Worm (Caenorhabditis elegans): Measurements from ENCODE around the gene crt-1.

crt-1 gene

DNA sequence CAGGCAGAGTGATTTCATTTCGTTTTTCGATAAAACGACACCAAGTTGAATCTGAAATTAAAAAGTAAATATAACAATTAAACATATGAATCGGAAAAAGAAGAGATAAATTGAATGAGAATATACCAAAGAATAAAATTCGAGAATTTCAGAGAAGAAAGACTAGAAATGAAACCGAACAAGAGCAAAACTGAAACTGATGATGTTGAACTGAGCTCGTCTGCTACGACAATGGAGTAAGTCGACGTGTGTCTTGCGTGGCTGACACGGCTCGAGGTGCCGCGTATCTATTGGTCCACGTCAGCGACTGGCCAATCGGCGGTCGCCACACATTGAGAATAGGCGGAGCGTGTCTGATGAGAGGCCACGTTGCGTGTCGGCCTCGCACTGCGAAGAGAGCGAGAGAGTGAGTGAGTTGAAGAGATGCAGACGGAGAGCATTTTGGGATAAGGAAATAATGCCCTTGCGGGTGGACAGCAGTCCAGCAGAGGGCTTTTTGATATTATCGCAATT lies at the start of gene crt-1:
Gene crt-1, minus strand, starts transcription at position 51 of the 513 bp plus-strand sequence.
- TF ChIP-seq set-16 (GFP tag; IDR thresholded peaks at IDR 0.05) = peak; percentile 91
- peak; percentile 70; the same call in 1 of the 2 replicates for TF ChIP-seq saeg-2 (GFP tag; IDR thresholded peaks at IDR 0.05)
- peak in 1 of 2 experiments; percentile 98 for TF ChIP-seq unc-62 (GFP tag; optimal IDR thresholded peaks at IDR 0.05 in 1 of 2)
- TF ChIP-seq unc-62 (tag; optimal IDR thresholded peaks at IDR 0.05) = no peak
- peak; percentile 86 for TF ChIP-seq nhr-42 (GFP tag; IDR thresholded peaks at IDR 0.05)
- peak; percentile 64 for TF ChIP-seq jun-1 (tag; optimal IDR thresholded peaks at IDR 0.05)
- no peak for TF ChIP-seq ZK546.5 (tag; optimal IDR thresholded peaks at IDR 0.05)
- TF ChIP-seq vab-7 (GFP tag; IDR thresholded peaks at IDR 0.05) = peak; percentile 49
- TF ChIP-seq dmd-6 (GFP tag; IDR thresholded peaks at IDR 0.05) = peak; percentile 96
- peak; percentile 88 for TF ChIP-seq lin-13 (GFP tag; optimal IDR thresholded peaks at IDR 0.05)
- peak; percentile 98 for TF ChIP-seq hlh-11 (tag; optimal IDR thresholded peaks at IDR 0.05)
- TF ChIP-seq nhr-11 (tag; optimal IDR thresholded peaks at IDR 0.05) = peak; percentile 88
- TF ChIP-seq mxl-3 (GFP tag; optimal IDR thresholded peaks at IDR 0.05) = peak; percentile 99
- peak; percentile 89 for TF ChIP-seq hlh-30 (tag; optimal IDR thresholded peaks at IDR 0.05; ENCODE audit: insufficient read depth)
- peak; percentile 65 for TF ChIP-seq lin-15B (tag; optimal IDR thresholded peaks at IDR 0.05)
- TF ChIP-seq daf-19 (GFP tag; conservative IDR thresholded peaks at IDR 0.05) = no peak
- no peak for TF ChIP-seq tag-97 (GFP tag; IDR thresholded peaks at IDR 0.05)
- peak; percentile 9 for TF ChIP-seq nhr-77 (tag; optimal IDR thresholded peaks at IDR 0.05)
- TF ChIP-seq hif-1 (tag; optimal IDR thresholded peaks at IDR 0.05) = peak in 1 of 2 experiments; percentile 81
- no peak for TF ChIP-seq egl-27 (tag; optimal IDR thresholded peaks at IDR 0.05)
- TF ChIP-seq ceh-62 (tag; optimal IDR thresholded peaks at IDR 0.05) = no peak
- no peak for TF ChIP-seq nhr-111 (GFP tag; optimal IDR thresholded peaks at IDR 0.05)
- 0 out of 2 replicates have a peak, but pooled peaks have one; percentile 74 for TF ChIP-seq arid-1 (GFP tag; conservative IDR thresholded peaks at IDR 0.05)
- TF ChIP-seq pqm-1 (tag; optimal IDR thresholded peaks at IDR 0.05) = no peak
- no peak for TF ChIP-seq cey-2 (tag; optimal IDR thresholded peaks at IDR 0.05; ENCODE audit: borderline replicate concordance, insufficient read depth)
- TF ChIP-seq F10B5.3 (tag; optimal IDR thresholded peaks at IDR 0.05) = peak; percentile 85
- TF ChIP-seq ctbp-1 (GFP tag; IDR thresholded peaks at IDR 0.05) = peak; percentile 86
- no peak for TF ChIP-seq daf-8 (GFP tag; IDR thresholded peaks at IDR 0.05)
- no peak for TF ChIP-seq ZK337.2 (GFP tag; IDR thresholded peaks at IDR 0.05)
- peak; percentile 84 for TF ChIP-seq dpl-1 (GFP tag; optimal IDR thresholded peaks at IDR 0.05)
- peak; percentile 100 for TF ChIP-seq aha-1 (tag)
- peak; percentile 94 for TF ChIP-seq nhr-41 (GFP tag; IDR thresholded peaks at IDR 0.05)
- TF ChIP-seq ces-1 (GFP tag; optimal IDR thresholded peaks at IDR 0.05) = no peak
- no peak for TF ChIP-seq nhr-237 (tag; optimal IDR thresholded peaks at IDR 0.05)
- no peak for TF ChIP-seq Y105C5A.15 (GFP tag; IDR thresholded peaks at IDR 0.05)
- TF ChIP-seq skn-1 (tag; optimal IDR thresholded peaks at IDR 0.05) = no peak
- TF ChIP-seq ceh-44 (GFP tag; IDR thresholded peaks at IDR 0.05) = no peak
- TF ChIP-seq zfp-2 (tag; optimal IDR thresholded peaks at IDR 0.05) = peak; percentile 32
- TF ChIP-seq duxl-1 (tag; optimal IDR thresholded peaks at IDR 0.05; ENCODE audit: poor library complexity) = peak; percentile 74
- no peak for TF ChIP-seq lin-39 (tag; optimal IDR thresholded peaks at IDR 0.05)
- no peak for TF ChIP-seq Y5F2A.4 (GFP tag; optimal IDR thresholded peaks at IDR 0.05)
- no peak for TF ChIP-seq ama-1 (optimal IDR thresholded peaks at IDR 0.05)
- TF ChIP-seq php-3 (GFP tag; IDR thresholded peaks at IDR 0.05) = peak; percentile 85
- TF ChIP-seq fos-1 (tag; optimal IDR thresholded peaks at IDR 0.05) = no peak
- TF ChIP-seq lim-7 (GFP tag; IDR thresholded peaks at IDR 0.05) = no peak
- TF ChIP-seq mxl-2 (GFP tag; conservative IDR thresholded peaks at IDR 0.05) = no peak
- TF ChIP-seq mep-1 (tag; optimal IDR thresholded peaks at IDR 0.05) = peak; percentile 94
- no peak for TF ChIP-seq zip-11 (GFP tag; IDR thresholded peaks at IDR 0.05)
- peak; percentile 77 for TF ChIP-seq spr-3 (GFP tag; optimal IDR thresholded peaks at IDR 0.05)
- TF ChIP-seq ztf-7 (tag; optimal IDR thresholded peaks at IDR 0.05) = peak; percentile 47
- TF ChIP-seq unc-130 (GFP tag; optimal IDR thresholded peaks at IDR 0.05) = no peak
- no peak for TF ChIP-seq F44E2.7 (GFP tag; IDR thresholded peaks at IDR 0.05)
